Worm (Caenorhabditis elegans) whole organism, early embryonic: ENCODE data around the gene mtcu-2.

Experiments used
- F13C5.2 ChIP-seq: sonication (generic microtip); optimal IDR thresholded peaks from 2 replicates; lab custom pipeline; 2017; ENCODE audit warnings: mild to moderate bottlenecking, missing genetic modification characterization, inconsistent platforms, missing compliant biosample characterization
- ama-1 ChIP-seq: fragments of 150-350 bp; optimal IDR thresholded peaks from 2 replicates; lab custom pipeline; 2014
- flt-1 ChIP-seq: fragments of 200-800 bp; sonication (Bioruptor generic); IDR thresholded peaks from 2 replicates; pipeline ENCODE4 v1.3.6; 2022; ENCODE audit warnings: missing genetic modification characterization, missing compliant biosample characterization
- hmbx-1 ChIP-seq: sonication (generic microtip); optimal IDR thresholded peaks from 2 replicates; lab custom pipeline; 2016; ENCODE audit warnings: mild to moderate bottlenecking, missing genetic modification characterization, missing compliant biosample characterization

DNA sequence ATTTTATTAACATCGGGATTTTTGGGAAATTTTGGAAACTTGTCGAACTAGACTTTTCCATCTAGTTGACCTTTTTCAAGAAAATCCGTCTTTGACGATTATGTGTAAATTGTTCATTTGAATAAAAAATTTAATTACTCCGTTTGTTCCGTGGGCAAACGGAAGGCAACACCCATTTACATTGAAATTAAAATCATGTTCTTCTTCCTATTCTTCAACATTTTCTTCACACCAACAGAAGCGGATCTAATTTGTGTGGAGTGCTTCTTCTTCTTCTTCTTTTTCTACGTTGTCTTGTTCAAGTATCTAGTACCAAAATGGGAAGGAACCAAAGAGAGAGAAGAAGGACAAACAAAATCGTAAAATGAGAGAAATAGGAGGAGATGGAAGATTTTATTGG lies 50.6 kb downstream of the mtcu-2 start:
- no peak for TF ChIP-seq F13C5.2
- no peak for TF ChIP-seq flt-1 (GFP tag; lab: Robert Waterston, UW)
- no peak for TF ChIP-seq ama-1 (lab: Kevin White, UChicago)
- TF ChIP-seq hmbx-1 (tag; lab: Kevin White, UChicago), result no peak
